Fruit fly (Drosophila melanogaster) whole organism, embryonic: ENCODE measurements around the gene ocn.
A peak's percentile ranks its signal among the peaks of the same experiment; 100 is the strongest.

Source experiments
- Atf6 ChIP-seq: fragments of 200-800 bp; sonication (Bioruptor generic); IDR thresholded peaks from 2 replicates; pipeline ENCODE4 v1.3.6; 2022; ENCODE audit warnings: missing biosample characterization, missing genetic modification characterization
- B-H1 ChIP-seq: fragments of 200-800 bp; sonication (Bioruptor generic); IDR thresholded peaks from 3 replicates; pipeline ENCODE4 v1.3.6; 2022; ENCODE audit warnings: missing biosample characterization, missing genetic modification characterization
- CG10321 ChIP-seq: fragments of 200-800 bp; sonication (Bioruptor generic); IDR thresholded peaks from 2 replicates; pipeline ENCODE4 v1.3.6; 2022; ENCODE audit warnings: missing biosample characterization, missing genetic modification characterization
- CG10543 ChIP-seq: fragments of 200-800 bp; sonication (Bioruptor generic); optimal IDR thresholded peaks from 3 replicates; lab custom pipeline; 2017; ENCODE audit warnings: missing biosample characterization, mild to moderate bottlenecking, missing genetic modification characterization, moderate library complexity
- CG11093 ChIP-seq: fragments of 200-800 bp; sonication (Bioruptor generic); IDR thresholded peaks from 3 replicates; pipeline ENCODE4 v1.3.6; 2022; ENCODE audit warnings: missing biosample characterization, missing genetic modification characterization
- CG11247 ChIP-seq: fragments of 200-800 bp; sonication (Bioruptor generic); IDR thresholded peaks from 2 replicates; pipeline ENCODE4 v1.3.6; 2022; ENCODE audit warnings: missing biosample characterization, missing genetic modification characterization
- CG11456 ChIP-seq: fragments of 200-800 bp; sonication (Bioruptor generic); IDR thresholded peaks from 3 replicates; pipeline ENCODE4 v1.3.6; 2022; ENCODE audit warnings: missing biosample characterization, missing genetic modification characterization
- CG11696 ChIP-seq: fragments of 200-800 bp; sonication (Bioruptor generic); IDR thresholded peaks from 2 replicates; pipeline ENCODE4 v1.3.6; 2022; ENCODE audit warnings: missing biosample characterization, missing genetic modification characterization
- CG14050 ChIP-seq: fragments of 200-800 bp; sonication (Bioruptor generic); IDR thresholded peaks from 3 replicates; pipeline ENCODE4 v1.3.6; 2022; ENCODE audit warnings: missing biosample characterization, missing genetic modification characterization
- CG14441 ChIP-seq: fragments of 200-800 bp; sonication (Bioruptor generic); IDR thresholded peaks from 2 replicates; pipeline ENCODE4 v1.3.6; 2022; ENCODE audit warnings: missing biosample characterization, missing genetic modification characterization
- CG15269 ChIP-seq: fragments of 200-800 bp; sonication (Bioruptor generic); optimal IDR thresholded peaks from 2 replicates; lab custom pipeline; 2018; ENCODE audit warnings: missing biosample characterization, mild to moderate bottlenecking, missing genetic modification characterization, moderate library complexity
- CG1602 ChIP-seq: fragments of 200-800 bp; sonication (Bioruptor generic); optimal IDR thresholded peaks from 3 replicates; lab custom pipeline; 2016; ENCODE audit warnings: missing biosample characterization, missing genetic modification characterization
- CG2712 ChIP-seq: fragments of 200-800 bp; optimal IDR thresholded peaks from 3 replicates; lab custom pipeline; 2019; ENCODE audit warnings: missing biosample characterization, mild to moderate bottlenecking, missing genetic modification characterization, moderate library complexity
- CG3163 ChIP-seq: fragments of 200-800 bp; sonication (Bioruptor generic); optimal IDR thresholded peaks from 3 replicates; lab custom pipeline; 2016; ENCODE audit warnings: missing biosample characterization, missing genetic modification characterization
- CG4707 ChIP-seq: fragments of 200-800 bp; sonication (Bioruptor generic); optimal IDR thresholded peaks from 2 replicates; lab custom pipeline; 2018; ENCODE audit warnings: missing biosample characterization, mild to moderate bottlenecking, missing genetic modification characterization, moderate library complexity
- CG5245 ChIP-seq: fragments of 200-800 bp; sonication (Bioruptor generic); optimal IDR thresholded peaks from 3 replicates; lab custom pipeline; 2016; ENCODE audit warnings: missing biosample characterization, missing genetic modification characterization
- CG6791 ChIP-seq: fragments of 200-800 bp; sonication (Bioruptor generic); IDR thresholded peaks from 3 replicates; pipeline ENCODE4 v1.3.6; 2022; ENCODE audit warnings: missing biosample characterization, missing genetic modification characterization; ENCODE audit not compliant: partially characterized antibody
- CG7745 ChIP-seq: fragments of 200-800 bp; sonication (Bioruptor generic); optimal IDR thresholded peaks from 2 replicates; lab custom pipeline; 2018; ENCODE audit warnings: missing biosample characterization, mild to moderate bottlenecking, missing genetic modification characterization, moderate library complexity
- CG7963 ChIP-seq: fragments of 200-800 bp; sonication (Bioruptor generic); IDR thresholded peaks from 3 replicates; pipeline ENCODE4 v1.3.6; 2022; ENCODE audit warnings: missing biosample characterization, missing genetic modification characterization; ENCODE audit not compliant: partially characterized antibody
- CG8359 ChIP-seq: fragments of 200-800 bp; sonication (Bioruptor generic); optimal IDR thresholded peaks from 2 replicates; lab custom pipeline; 2017; ENCODE audit warnings: missing biosample characterization, mild to moderate bottlenecking, missing genetic modification characterization, borderline replicate concordance
- CG8478 ChIP-seq: fragments of >200 bp; optimal IDR thresholded peaks from 2 replicates; lab custom pipeline; 2018
- CG9876 ChIP-seq: fragments of 200-800 bp; sonication (Bioruptor generic); optimal IDR thresholded peaks from 2 replicates; lab custom pipeline; 2016; ENCODE audit warnings: missing biosample characterization, missing genetic modification characterization
- CHES-1-like ChIP-seq: fragments of 200-800 bp; sonication (Bioruptor generic); optimal IDR thresholded peaks from 2 replicates; lab custom pipeline; 2016; ENCODE audit warnings: missing biosample characterization, missing genetic modification characterization
- Dll ChIP-seq: fragments of 200-800 bp; sonication (Bioruptor generic); IDR thresholded peaks from 4 replicates; pipeline ENCODE4 v1.3.6; 2022; ENCODE audit warnings: missing biosample characterization, missing genetic modification characterization; ENCODE audit not compliant: partially characterized antibody
- Fer1 ChIP-seq: fragments of 200-800 bp; sonication (Bioruptor generic); optimal IDR thresholded peaks from 2 replicates; lab custom pipeline; 2017; ENCODE audit warnings: missing biosample characterization, mild to moderate bottlenecking, missing genetic modification characterization
- HLH3B ChIP-seq: fragments of 200-800 bp; sonication (Bioruptor generic); IDR thresholded peaks from 2 replicates; pipeline ENCODE4 v1.3.6; 2022; ENCODE audit warnings: missing biosample characterization, missing genetic modification characterization
- Hsf ChIP-seq: fragments of 200-800 bp; sonication (Bioruptor generic); optimal IDR thresholded peaks from 3 replicates; lab custom pipeline; 2016; ENCODE audit warnings: missing biosample characterization, missing genetic modification characterization
- Lim3 ChIP-seq: fragments of 200-800 bp; sonication (Bioruptor generic); IDR thresholded peaks from 2 replicates; pipeline ENCODE4 v1.3.6; 2022; ENCODE audit warnings: missing biosample characterization, missing genetic modification characterization
- Med ChIP-seq: fragments of 200-800 bp; sonication (Bioruptor generic); peaks from one replicate; lab custom pipeline; 2016; ENCODE audit warnings: missing biosample characterization, missing genetic modification characterization, mild to moderate bottlenecking, inconsistent platforms, moderate library complexity
- Mrtf ChIP-seq: fragments of 200-800 bp; sonication (Bioruptor generic); IDR thresholded peaks from 3 replicates; pipeline ENCODE4 v1.3.6; 2022; ENCODE audit warnings: missing biosample characterization, missing genetic modification characterization
- Sin3A ChIP-seq: fragments of >200 bp; optimal IDR thresholded peaks from 2 replicates; lab custom pipeline; 2018
- TFAM ChIP-seq: fragments of 200-800 bp; sonication (Bioruptor generic); optimal IDR thresholded peaks from 2 replicates; lab custom pipeline; 2017; ENCODE audit warnings: missing biosample characterization, missing genetic modification characterization, inconsistent platforms
- Vsx1 ChIP-seq: fragments of 200-800 bp; sonication (Bioruptor generic); optimal IDR thresholded peaks from 2 replicates; lab custom pipeline; 2017; ENCODE audit warnings: missing biosample characterization, mild to moderate bottlenecking, missing genetic modification characterization, missing genetic modification reagents
- aop ChIP-seq: fragments of 200-800 bp; sonication (Bioruptor generic); IDR thresholded peaks from 2 replicates; pipeline ENCODE4 v1.3.6; 2022; ENCODE audit warnings: missing biosample characterization, missing genetic modification characterization
- ato ChIP-seq: fragments of 200-800 bp; sonication (Bioruptor generic); IDR thresholded peaks from 2 replicates; pipeline ENCODE4 v1.3.6; 2022; ENCODE audit warnings: missing biosample characterization, missing genetic modification characterization; ENCODE audit not compliant: partially characterized antibody
- chif ChIP-seq, 2 experiments: fragments of 200-800 bp; sonication (Bioruptor generic); optimal IDR thresholded peaks; 3 replicates each; lab custom pipeline; 2016; ENCODE audit warnings: missing biosample characterization in 2 of 2, missing genetic modification characterization in 2 of 2
- cwo ChIP-seq: fragments of 200-800 bp; sonication (Bioruptor generic); optimal IDR thresholded peaks from 3 replicates; lab custom pipeline; 2017; ENCODE audit warnings: missing biosample characterization, missing genetic modification characterization, mild to moderate bottlenecking, moderate library complexity, missing genetic modification reagents
- disco-r ChIP-seq: fragments of 200-800 bp; sonication (Bioruptor generic); optimal IDR thresholded peaks from 2 replicates; lab custom pipeline; 2016; ENCODE audit warnings: missing biosample characterization, missing genetic modification characterization
- en ChIP-seq: fragments of 200-800 bp; sonication (Bioruptor generic); optimal IDR thresholded peaks from 2 replicates; lab custom pipeline; 2016; ENCODE audit warnings: missing biosample characterization, missing genetic modification characterization
- ewg ChIP-seq: fragments of 200-800 bp; sonication (Bioruptor generic); optimal IDR thresholded peaks from 3 replicates; lab custom pipeline; 2017; ENCODE audit warnings: mild to moderate bottlenecking, missing biosample characterization, missing genetic modification reagents, missing genetic modification characterization
- gro ChIP-seq: fragments of 200-800 bp; sonication (Bioruptor generic); optimal IDR thresholded peaks from 2 replicates; lab custom pipeline; 2016; ENCODE audit warnings: missing biosample characterization, missing genetic modification characterization
- hb ChIP-seq: fragments of 200-800 bp; sonication (Bioruptor generic); IDR thresholded peaks from 3 replicates; pipeline ENCODE4 v1.3.6; 2022; ENCODE audit warnings: missing biosample characterization, missing genetic modification characterization; ENCODE audit not compliant: partially characterized antibody
- ind ChIP-seq: fragments of 200-800 bp; sonication (Bioruptor generic); optimal IDR thresholded peaks from 3 replicates; lab custom pipeline; 2016; ENCODE audit warnings: missing biosample characterization, missing genetic modification characterization
- nom ChIP-seq: fragments of 200-800 bp; sonication (Bioruptor generic); optimal IDR thresholded peaks from 2 replicates; lab custom pipeline; 2017; ENCODE audit warnings: missing biosample characterization, missing genetic modification characterization, mild to moderate bottlenecking, moderate library complexity, missing genetic modification reagents
- ranshi ChIP-seq: fragments of 200-800 bp; sonication (Bioruptor generic); IDR thresholded peaks from 2 replicates; pipeline ENCODE4 v1.3.6; 2022; ENCODE audit warnings: missing biosample characterization, missing genetic modification characterization
- run ChIP-seq: fragments of 200-800 bp; sonication (Bioruptor generic); optimal IDR thresholded peaks from 3 replicates; lab custom pipeline; 2018; ENCODE audit warnings: missing biosample characterization, mild to moderate bottlenecking, missing genetic modification characterization
- sna ChIP-seq: fragments of 200-800 bp; sonication (Bioruptor generic); IDR thresholded peaks from 2 replicates; pipeline ENCODE4 v1.3.6; 2022; ENCODE audit warnings: missing biosample characterization, missing genetic modification characterization; ENCODE audit not compliant: partially characterized antibody
- tap ChIP-seq: fragments of 200-800 bp; optimal IDR thresholded peaks from 3 replicates; lab custom pipeline; 2019; ENCODE audit warnings: missing biosample characterization, mild to moderate bottlenecking, missing genetic modification characterization, moderate library complexity
- tll ChIP-seq, 2 experiments: fragments of 200-800 bp in 1 of 2; fragments of >200 bp in 1 of 2; sonication (Bioruptor generic) in 1 of 2; optimal IDR thresholded peaks; 2 replicates each; lab custom pipeline; 2017 to 2019; ENCODE audit warnings: missing biosample characterization in 2 of 2, missing genetic modification characterization in 2 of 2, mild to moderate bottlenecking in 1 of 2, moderate library complexity in 1 of 2
- zf30C ChIP-seq: fragments of 200-800 bp; sonication (Bioruptor generic); optimal IDR thresholded peaks from 3 replicates; lab custom pipeline; 2018; ENCODE audit warnings: missing biosample characterization, mild to moderate bottlenecking, missing genetic modification characterization

Gene ocn

DNA sequence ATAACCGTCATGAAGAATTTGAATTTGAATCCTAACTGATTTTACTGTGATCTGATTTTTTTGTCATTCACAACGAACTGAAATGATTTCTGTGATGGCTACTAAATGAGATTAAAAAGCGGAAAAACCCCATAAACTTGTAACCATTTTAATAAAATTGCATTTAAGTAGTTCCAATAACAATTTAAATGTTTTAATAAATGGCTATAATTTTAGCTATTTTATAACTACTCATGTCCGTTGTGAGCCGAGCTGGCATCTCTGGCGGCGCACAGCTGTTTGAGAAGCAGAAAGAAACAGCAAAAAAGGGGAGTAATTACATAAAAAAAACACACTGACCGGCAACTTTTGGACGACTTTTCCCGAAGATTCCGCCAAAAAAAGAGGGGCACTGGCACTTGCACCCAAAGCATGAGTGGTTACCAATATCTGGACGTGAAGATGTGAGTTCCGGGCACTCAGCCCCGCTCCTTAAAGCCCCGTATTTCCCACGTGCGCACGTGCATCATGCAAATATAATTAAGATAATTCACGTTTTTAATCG, 19.1 kb upstream of the ocn start, which contains the start of the genes CG7950 and Rpp14a (continued):
- TF ChIP-seq Med (GFP tag; lab: Kevin White, UChicago): peak; percentile 97
- no peak for TF ChIP-seq hb (GFP tag; lab: Robert Waterston, UW)
- TF ChIP-seq CHES-1-like (GFP tag; lab: Kevin White, UChicago): peak; percentile 83
- peak; percentile 59 for TF ChIP-seq CG3163
- peak; percentile 68 to 86 for TF ChIP-seq chif (GFP tag; optimal IDR thresholded peaks at IDR 0.05; lab: Kevin White, UChicago)
- TF ChIP-seq ewg (GFP tag; lab: Kevin White, UChicago): peak; percentile 48
- no peak for TF ChIP-seq CG7963 (GFP tag; lab: Robert Waterston, UW)
- peak; percentile 47 for TF ChIP-seq CG5245 (GFP tag; lab: Kevin White, UChicago)
- no peak for TF ChIP-seq ato (GFP tag; lab: Robert Waterston, UW)
- TF ChIP-seq run: peak; percentile 37
- peak; percentile 83 for TF ChIP-seq Hsf
- no peak for TF ChIP-seq CG6791 (GFP tag; lab: Robert Waterston, UW)
- peak; percentile 82 for TF ChIP-seq gro (GFP tag; lab: Kevin White, UChicago)
- TF ChIP-seq Mrtf (GFP tag; lab: Robert Waterston, UW): peak; percentile 57
- TF ChIP-seq Lim3: no peak
- no peak for TF ChIP-seq aop (GFP tag; lab: Robert Waterston, UW)
- TF ChIP-seq Dll (GFP tag; lab: Robert Waterston, UW): peak; percentile 48; the same call in 2 of the 4 replicates
- peak; percentile 75 for TF ChIP-seq nom (GFP tag; lab: Kevin White, UChicago)
- TF ChIP-seq en: peak; percentile 29
- peak; percentile 56 for TF ChIP-seq CG9876 (GFP tag; lab: Kevin White, UChicago)
- TF ChIP-seq CG11696 (GFP tag; lab: Robert Waterston, UW): peak; percentile 40; the same call in 1 of the 2 replicates
- peak; percentile 80 for TF ChIP-seq ranshi (GFP tag; lab: Robert Waterston, UW)
- TF ChIP-seq tap: peak; percentile 70
- TF ChIP-seq CG8478 (lab: Kevin White, UChicago): no peak
- TF ChIP-seq CG10321 (GFP tag; lab: Robert Waterston, UW): 0 out of 2 replicates have a peak, but pooled peaks have one; percentile 41
- TF ChIP-seq CG1602 (GFP tag; lab: Kevin White, UChicago): peak; percentile 84
- TF ChIP-seq sna (GFP tag; lab: Robert Waterston, UW): peak; percentile 37; the same call in 1 of the 2 replicates
- no peak for TF ChIP-seq tll (GFP tag; optimal IDR thresholded peaks at IDR 0.05; lab: Kevin White, UChicago)
- TF ChIP-seq cwo (GFP tag; lab: Kevin White, UChicago): peak; percentile 66
- TF ChIP-seq CG2712: peak; percentile 85
- TF ChIP-seq CG10543 (GFP tag; lab: Kevin White, UChicago): peak; percentile 58
- peak; percentile 38 for TF ChIP-seq zf30C
- TF ChIP-seq B-H1: peak; percentile 64
- no peak for TF ChIP-seq CG11093
- peak; percentile 77 for TF ChIP-seq HLH3B (GFP tag; lab: Robert Waterston, UW)
- peak; percentile 5 for TF ChIP-seq CG4707 (GFP tag; lab: Kevin White, UChicago)
- peak; percentile 70 for TF ChIP-seq ind (GFP tag; lab: Kevin White, UChicago)
- no peak for TF ChIP-seq CG8359 (GFP tag; lab: Kevin White, UChicago)
- peak; percentile 15 for TF ChIP-seq disco-r (GFP tag; lab: Kevin White, UChicago)
- peak; percentile 64 for TF ChIP-seq Fer1 (GFP tag; lab: Kevin White, UChicago)
- TF ChIP-seq CG15269 (tag; lab: Kevin White, UChicago): peak; percentile 83
- peak; percentile 77 for TF ChIP-seq CG14050 (GFP tag; lab: Robert Waterston, UW)
- peak; percentile 88 for TF ChIP-seq CG14441 (GFP tag; lab: Robert Waterston, UW)
- no peak for TF ChIP-seq Vsx1 (GFP tag; lab: Kevin White, UChicago)
- TF ChIP-seq CG7745 (tag; lab: Kevin White, UChicago): no peak
- peak; percentile 58 for TF ChIP-seq CG11247 (GFP tag; lab: Robert Waterston, UW)
- no peak for TF ChIP-seq TFAM (GFP tag; lab: Kevin White, UChicago)
- peak; percentile 73; the same call in 2 of the 3 replicates for TF ChIP-seq CG11456 (GFP tag; lab: Robert Waterston, UW)
- peak; percentile 78 for TF ChIP-seq Atf6 (GFP tag; lab: Robert Waterston, UW)
- no peak for TF ChIP-seq Sin3A
